Worm (Caenorhabditis elegans) whole organism, mixed stage, embryonic: ENCODE measurements around the gene F58A4.6.

Experiments
- M03D4.4 ChIP-seq: sonication (generic microtip); optimal IDR thresholded peaks from 2 replicates; lab custom pipeline; 2017; ENCODE audit warnings: mild to moderate bottlenecking, missing genetic modification characterization, missing compliant biosample characterization
- bed-3 ChIP-seq: fragments of 200-800 bp; sonication (Bioruptor generic); optimal IDR thresholded peaks from 3 replicates; lab custom pipeline; 2018; ENCODE audit warnings: mild to moderate bottlenecking, missing genetic modification characterization, moderate library complexity, missing compliant biosample characterization
- blmp-1 ChIP-seq: fragments of 150-350 bp; optimal IDR thresholded peaks from 2 replicates; lab custom pipeline; 2014; ENCODE audit warnings: missing biosample characterization, missing genetic modification characterization
- ceh-39 ChIP-seq: fragments of 150-350 bp; optimal IDR thresholded peaks from 2 replicates; lab custom pipeline; 2014; ENCODE audit warnings: missing biosample characterization, missing genetic modification characterization
- ceh-43 ChIP-seq: fragments of 200-800 bp; sonication (Bioruptor generic); optimal IDR thresholded peaks from 2 replicates; lab custom pipeline; 2018; ENCODE audit warnings: mild to moderate bottlenecking, missing genetic modification characterization, moderate library complexity, missing compliant biosample characterization
- ceh-83 ChIP-seq: fragments of 200-800 bp; sonication (Bioruptor generic); optimal IDR thresholded peaks from 2 replicates; lab custom pipeline; 2018; ENCODE audit warnings: mild to moderate bottlenecking, missing genetic modification characterization, missing compliant biosample characterization
- ces-1 ChIP-seq: fragments of 150-350 bp; optimal IDR thresholded peaks from 2 replicates; lab custom pipeline; 2014; ENCODE audit warnings: missing biosample characterization, missing genetic modification reagents, missing genetic modification characterization
- cnd-1 ChIP-seq: fragments of 200-800 bp; sonication (Bioruptor generic); optimal IDR thresholded peaks from 2 replicates; lab custom pipeline; 2018; ENCODE audit warnings: mild to moderate bottlenecking, missing genetic modification characterization, missing compliant biosample characterization
- drap-1 ChIP-seq: fragments of 200-800 bp; sonication (Bioruptor generic); optimal IDR thresholded peaks from 3 replicates; lab custom pipeline; 2018; ENCODE audit warnings: mild to moderate bottlenecking, missing genetic modification characterization, missing compliant biosample characterization
- elt-1 ChIP-seq: sonication (generic microtip); optimal IDR thresholded peaks from 2 replicates; lab custom pipeline; 2017; ENCODE audit warnings: missing genetic modification characterization, mild to moderate bottlenecking, missing compliant biosample characterization, antibody characterized with exemption, moderate library complexity, borderline replicate concordance; ENCODE audit not compliant: insufficient read depth
- elt-3 ChIP-seq: fragments of 150-350 bp; optimal IDR thresholded peaks from 2 replicates; lab custom pipeline; 2014; ENCODE audit warnings: missing biosample characterization, missing genetic modification characterization
- ham-2 ChIP-seq: fragments of 200-800 bp; sonication (Bioruptor generic); optimal IDR thresholded peaks from 2 replicates; lab custom pipeline; 2018; ENCODE audit warnings: mild to moderate bottlenecking, missing genetic modification characterization, missing compliant biosample characterization
- hlh-1 ChIP-seq: fragments of 150-350 bp; optimal IDR thresholded peaks from 2 replicates; lab custom pipeline; 2014; ENCODE audit warnings: missing biosample characterization, missing genetic modification reagents, missing genetic modification characterization
- lin-13 ChIP-seq: fragments of 150-350 bp; optimal IDR thresholded peaks from 2 replicates; lab custom pipeline; 2014; ENCODE audit warnings: missing biosample characterization, missing genetic modification characterization
- lin-32 ChIP-seq: fragments of 200-800 bp; sonication (Bioruptor generic); optimal IDR thresholded peaks from 2 replicates; lab custom pipeline; 2018; ENCODE audit warnings: mild to moderate bottlenecking, missing genetic modification characterization, missing compliant biosample characterization
- lsy-2 ChIP-seq: fragments of 150-350 bp; optimal IDR thresholded peaks from 2 replicates; lab custom pipeline; 2014; ENCODE audit warnings: missing biosample characterization, missing genetic modification characterization
- mab-5 ChIP-seq: fragments of 150-350 bp; optimal IDR thresholded peaks from 2 replicates; lab custom pipeline; 2014; ENCODE audit warnings: missing biosample characterization, missing genetic modification characterization
- mep-1 ChIP-seq: fragments of 150-350 bp; optimal IDR thresholded peaks from 2 replicates; lab custom pipeline; 2017; ENCODE audit warnings: missing biosample characterization, missing genetic modification reagents, missing genetic modification characterization, inconsistent platforms
- mls-2 ChIP-seq: sonication (generic microtip); optimal IDR thresholded peaks from 2 replicates; lab custom pipeline; 2016; ENCODE audit warnings: mild to moderate bottlenecking, missing genetic modification characterization, moderate library complexity, missing compliant biosample characterization
- nhr-12 ChIP-seq: fragments of 150-350 bp; optimal IDR thresholded peaks from 2 replicates; lab custom pipeline; 2014; ENCODE audit warnings: missing biosample characterization, missing genetic modification characterization
- nhr-2 ChIP-seq: fragments of 150-350 bp; optimal IDR thresholded peaks from 2 replicates; lab custom pipeline; 2014; ENCODE audit warnings: missing biosample characterization, missing genetic modification characterization
- nhr-237 ChIP-seq: fragments of 150-350 bp; optimal IDR thresholded peaks from 2 replicates; lab custom pipeline; 2014; ENCODE audit warnings: missing biosample characterization, missing genetic modification characterization
- nhr-28 ChIP-seq: fragments of 150-350 bp; optimal IDR thresholded peaks from 2 replicates; lab custom pipeline; 2014; ENCODE audit warnings: missing biosample characterization, missing genetic modification characterization
- nhr-76 ChIP-seq: sonication (generic microtip); optimal IDR thresholded peaks from 2 replicates; lab custom pipeline; 2017; ENCODE audit warnings: missing biosample characterization, missing genetic modification characterization
- pha-4 ChIP-seq: fragments of 150-350 bp; optimal IDR thresholded peaks from 2 replicates; lab custom pipeline; 2018; ENCODE audit warnings: missing biosample characterization, missing genetic modification reagents, missing genetic modification characterization
- sem-2 ChIP-seq: fragments of 200-800 bp; sonication (Bioruptor generic); optimal IDR thresholded peaks from 2 replicates; lab custom pipeline; 2018; ENCODE audit warnings: mild to moderate bottlenecking, missing genetic modification characterization, missing compliant biosample characterization
- snpc-4 ChIP-seq: fragments of 150-350 bp; optimal IDR thresholded peaks from 2 replicates; lab custom pipeline; 2014; ENCODE audit warnings: missing biosample characterization, missing genetic modification characterization
- sptf-1 ChIP-seq: sonication (generic microtip); optimal IDR thresholded peaks from 2 replicates; lab custom pipeline; 2017; ENCODE audit warnings: mild to moderate bottlenecking, missing genetic modification characterization, moderate library complexity, missing compliant biosample characterization
- tbx-8 ChIP-seq: fragments of 200-800 bp; sonication (Bioruptor generic); optimal IDR thresholded peaks from 2 replicates; lab custom pipeline; 2018; ENCODE audit warnings: mild to moderate bottlenecking, missing genetic modification characterization, moderate library complexity, missing compliant biosample characterization
- unc-120 ChIP-seq: sonication (generic microtip); optimal IDR thresholded peaks from 2 replicates; lab custom pipeline; 2017; ENCODE audit warnings: missing genetic modification characterization, missing compliant biosample characterization; ENCODE audit not compliant: poor library complexity, severe bottlenecking
- unc-39 ChIP-seq: fragments of 150-350 bp; optimal IDR thresholded peaks from 2 replicates; lab custom pipeline; 2014; ENCODE audit warnings: missing biosample characterization, missing genetic modification characterization
- unc-62 ChIP-seq: fragments of 150-350 bp; optimal IDR thresholded peaks from 2 replicates; lab custom pipeline; 2014; ENCODE audit warnings: missing biosample characterization, missing genetic modification reagents, missing genetic modification characterization
- zip-8 ChIP-seq: fragments of 150-350 bp; optimal IDR thresholded peaks from 2 replicates; lab custom pipeline; 2014; ENCODE audit warnings: missing biosample characterization, missing genetic modification characterization
- ztf-11 ChIP-seq: fragments of 150-350 bp; optimal IDR thresholded peaks from 2 replicates; lab custom pipeline; 2014; ENCODE audit warnings: missing biosample characterization, missing genetic modification characterization

F58A4.6 gene

DNA sequence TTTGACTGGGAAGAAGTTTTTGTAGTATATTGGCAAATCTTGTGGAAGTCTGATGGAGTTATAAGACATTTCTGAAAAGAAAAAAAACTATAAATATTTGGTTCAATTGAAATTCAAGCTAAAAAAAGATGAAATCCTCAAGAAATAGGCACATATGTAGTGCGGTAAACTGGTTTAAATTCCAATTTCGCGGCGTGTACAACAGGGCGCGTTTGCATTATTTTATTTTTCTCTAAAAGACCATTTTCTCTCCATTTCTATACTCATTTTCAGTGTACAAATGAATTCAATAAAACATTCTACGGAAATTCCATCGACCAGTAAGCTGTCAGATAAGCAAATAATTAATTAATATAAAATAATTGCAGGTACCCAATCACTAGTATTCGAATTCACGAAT lies at the start of gene F58A4.6, which contains the start of gene pri-1:
Gene F58A4.6, plus strand, starts transcription at position 272 of the 400 bp plus-strand sequence.
Gene pri-1, minus strand, starts transcription at position 71 of the 400 bp plus-strand sequence.
- TF ChIP-seq lsy-2 (tag; lab: Kevin White, UChicago) (peak; percentile 38), nhr-237 (tag; lab: Kevin White, UChicago) (peak; percentile 11), nhr-76 (no peak)

DNA sequence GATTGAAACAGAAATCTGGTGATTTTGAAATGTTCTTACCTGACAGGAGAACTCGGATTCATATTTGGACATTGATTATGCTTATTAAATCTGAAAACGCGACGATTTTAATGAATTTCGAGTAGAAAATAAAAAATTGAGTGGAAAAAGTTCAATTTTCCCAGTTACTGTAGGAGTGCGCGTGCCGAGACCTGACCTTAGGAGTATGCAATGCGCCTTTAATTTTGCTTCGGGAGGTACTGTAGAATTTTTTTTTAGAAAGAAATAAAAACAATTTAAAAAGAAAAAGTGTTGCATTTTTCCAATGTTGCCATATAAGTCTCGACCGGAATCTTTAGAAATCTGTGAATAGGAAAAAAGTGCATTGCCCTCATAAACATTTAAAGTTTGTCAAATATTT lies 48.3 kb upstream of the F58A4.6 start, which contains the start of gene C48B4.11:
Gene C48B4.11, minus strand, starts transcription at position 143 of the 400 bp plus-strand sequence.
- no peak for TF ChIP-seq M03D4.4 (tag; lab: Kevin White, UChicago)
- TF ChIP-seq mls-2 (tag; lab: Kevin White, UChicago) = no peak
- TF ChIP-seq sptf-1 = no peak
- no peak for TF ChIP-seq hlh-1
- TF ChIP-seq snpc-4 (tag; lab: Kevin White, UChicago) = no peak
- TF ChIP-seq zip-8 (tag; lab: Kevin White, UChicago) = no peak
- TF ChIP-seq lsy-2 (tag; lab: Kevin White, UChicago) = no peak
- no peak for TF ChIP-seq ceh-43 (GFP tag; lab: Kevin White, UChicago)
- TF ChIP-seq ham-2 = no peak

DNA sequence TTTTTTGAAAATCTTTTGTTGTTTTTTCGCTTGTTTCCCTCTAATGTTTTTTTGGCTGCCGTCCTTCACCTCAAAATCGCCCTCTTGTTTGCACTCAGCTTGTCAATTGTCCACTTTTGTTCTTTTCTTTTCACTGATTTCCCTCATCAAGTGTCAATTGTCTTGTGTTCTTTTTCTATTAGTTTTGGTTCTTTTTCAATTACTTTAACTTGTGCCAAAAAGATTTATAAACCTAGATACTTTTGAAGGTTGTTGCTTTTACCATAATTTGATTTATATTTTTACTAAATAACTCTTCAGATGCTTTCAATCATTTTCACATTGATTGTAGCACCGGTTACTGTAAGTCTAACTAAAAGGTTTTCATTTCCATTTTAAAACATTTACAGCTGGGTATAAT lies 45.8 kb upstream of the F58A4.6 start, which contains the start of gene C48B4.13:
Gene C48B4.13, plus strand, starts transcription at position 301 of the 400 bp plus-strand sequence.
- TF ChIP-seq mep-1 (tag; lab: Kevin White, UChicago) (no peak), nhr-2 (tag; lab: Kevin White, UChicago) (no peak), sptf-1 (no peak), elt-3 (tag; lab: Kevin White, UChicago) (no peak), elt-1 (no peak), nhr-12 (tag; lab: Kevin White, UChicago) (no peak), zip-8 (tag; lab: Kevin White, UChicago) (no peak), blmp-1 (no peak), lin-32 (GFP tag; lab: Kevin White, UChicago) (no peak)

DNA sequence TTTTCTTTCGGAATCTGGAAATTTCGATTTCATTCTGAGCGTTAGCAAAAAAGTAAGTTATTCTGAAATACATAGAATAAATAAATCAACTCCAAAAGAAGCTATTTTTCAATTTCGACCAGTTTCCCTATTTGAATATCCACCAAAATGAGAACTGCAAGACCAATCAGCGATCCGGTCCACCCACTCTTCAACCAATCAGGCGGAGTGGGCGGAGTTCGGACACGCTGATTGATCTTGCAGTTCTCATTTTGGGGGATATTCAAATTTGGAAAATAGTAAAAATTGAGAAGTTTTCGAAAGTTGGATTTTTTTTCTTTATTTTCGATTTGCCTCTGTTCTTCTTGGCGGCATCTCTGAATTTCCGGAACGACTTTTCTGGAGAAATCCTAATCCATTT lies 43.4 kb upstream of the F58A4.6 start:
- TF ChIP-seq unc-120 (tag; lab: Kevin White, UChicago) (no peak), zip-8 (tag; lab: Kevin White, UChicago) (no peak)

DNA sequence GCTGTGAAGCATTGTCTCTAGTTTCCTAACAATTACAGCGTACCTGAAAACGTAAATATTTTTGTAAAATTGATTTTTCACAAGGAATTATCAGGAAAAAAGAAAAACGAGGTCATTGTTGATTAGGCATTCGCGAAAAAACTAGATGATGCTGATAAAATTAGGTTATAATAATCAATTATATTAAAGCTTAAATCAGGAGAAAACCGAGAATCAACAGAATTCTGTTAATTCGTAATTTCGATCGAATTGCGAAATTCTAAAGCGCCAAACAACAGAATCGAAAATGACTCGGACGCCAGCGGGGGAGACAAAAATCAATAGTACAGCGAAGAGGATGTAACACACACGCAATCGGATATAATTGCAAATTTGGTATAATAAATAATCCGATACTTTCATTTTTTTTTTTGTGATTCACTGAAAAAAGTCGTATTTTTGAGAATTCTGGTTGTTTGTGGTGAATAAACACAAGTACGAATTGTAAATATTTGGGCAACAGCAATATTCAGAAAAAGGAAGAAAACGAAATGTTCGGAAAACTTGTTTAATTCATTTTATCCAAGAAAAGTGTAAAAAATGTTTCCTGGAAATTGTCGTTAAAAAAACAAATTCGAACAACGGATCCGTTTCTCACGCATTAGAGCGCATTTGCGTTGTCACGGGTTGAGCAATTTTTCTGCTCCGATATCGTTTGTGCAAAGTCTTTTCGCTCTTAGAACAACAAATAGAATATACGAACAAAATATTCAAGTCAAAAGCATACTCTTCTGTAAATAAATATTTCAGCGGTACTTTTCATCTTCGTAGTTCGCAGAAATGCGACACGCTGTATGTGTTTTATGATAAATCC lies 34.0 kb upstream of the F58A4.6 start, which contains the start of gene ced-7:
Gene ced-7, minus strand, starts transcription at position 51 of the 853 bp plus-strand sequence.
- TF ChIP-seq pha-4 (tag; lab: Kevin White, UChicago) = no peak
- no peak for TF ChIP-seq sptf-1
- TF ChIP-seq unc-39 (tag; lab: Kevin White, UChicago) = no peak
- no peak for TF ChIP-seq blmp-1
- TF ChIP-seq ceh-39 (tag; lab: Kevin White, UChicago) = no peak
- no peak for TF ChIP-seq bed-3 (GFP tag; lab: Kevin White, UChicago)
- TF ChIP-seq ceh-83 (GFP tag; lab: Kevin White, UChicago) = no peak
- TF ChIP-seq mep-1 (tag; lab: Kevin White, UChicago) = peak; percentile 35
- no peak for TF ChIP-seq ceh-43 (GFP tag; lab: Kevin White, UChicago)
- no peak for TF ChIP-seq hlh-1
- no peak for TF ChIP-seq drap-1 (GFP tag; lab: Kevin White, UChicago)
- TF ChIP-seq ces-1 (GFP tag; lab: Kevin White, UChicago) = peak; percentile 11
- TF ChIP-seq sem-2 (GFP tag; lab: Kevin White, UChicago) = no peak

DNA sequence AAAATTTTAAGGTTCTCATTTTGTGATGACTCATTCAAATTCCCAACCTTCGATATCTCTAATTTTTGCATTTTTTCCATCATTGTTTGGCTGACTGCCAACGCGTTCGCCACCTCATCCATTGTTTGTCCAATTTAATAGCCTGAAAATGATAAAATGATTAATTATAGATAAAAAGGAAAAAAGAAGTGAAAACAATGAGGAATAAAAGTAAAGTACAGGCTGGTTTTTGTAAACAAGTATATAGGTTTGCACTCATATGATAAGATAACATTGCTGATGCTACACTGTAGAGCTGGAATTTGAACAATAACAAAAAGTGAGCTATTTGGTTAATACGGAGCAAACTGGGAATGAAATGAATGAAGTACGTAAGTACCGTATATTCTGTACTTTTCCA lies 32.0 kb upstream of the F58A4.6 start, which contains the start of gene C48B4.3:
Gene C48B4.3, minus strand, starts transcription at position 149 of the 400 bp plus-strand sequence.
- TF ChIP-seq lin-13 (tag; lab: Kevin White, UChicago) (no peak), cnd-1 (tag; lab: Kevin White, UChicago) (no peak), mab-5 (tag; lab: Kevin White, UChicago) (no peak), tbx-8 (no peak), M03D4.4 (tag; lab: Kevin White, UChicago) (no peak), nhr-76 (no peak), ztf-11 (no peak), mls-2 (tag; lab: Kevin White, UChicago) (no peak), elt-3 (tag; lab: Kevin White, UChicago) (no peak), ham-2 (no peak), unc-62 (GFP tag; lab: Kevin White, UChicago) (no peak), hlh-1 (no peak), unc-120 (tag; lab: Kevin White, UChicago) (no peak), ceh-43 (GFP tag; lab: Kevin White, UChicago) (no peak), elt-1 (no peak), blmp-1 (no peak), nhr-28 (tag; lab: Kevin White, UChicago) (no peak)
